Worm (Caenorhabditis elegans) whole organism, late embryonic: ENCODE data around the gene hex-2.

Experiments used
- C08G9.2 ChIP-seq: sonication (generic microtip); optimal IDR thresholded peaks from 2 replicates; lab custom pipeline; 2016; ENCODE audit warnings: mild to moderate bottlenecking, missing genetic modification characterization, moderate library complexity, missing compliant biosample characterization
- C38D4.7 ChIP-seq: fragments of 200-800 bp; sonication (Bioruptor generic); optimal IDR thresholded peaks from 2 replicates; lab custom pipeline; 2018; ENCODE audit warnings: mild to moderate bottlenecking, missing genetic modification characterization, moderate library complexity, missing compliant biosample characterization
- K02D7.2 ChIP-seq: sonication (generic microtip); optimal IDR thresholded peaks from 2 replicates; lab custom pipeline; 2017; ENCODE audit warnings: mild to moderate bottlenecking, missing genetic modification characterization, missing compliant biosample characterization
- K09A11.1 ChIP-seq: sonication (generic microtip); optimal IDR thresholded peaks from 2 replicates; lab custom pipeline; 2017; ENCODE audit warnings: antibody characterized with exemption, mild to moderate bottlenecking, missing genetic modification characterization, missing compliant biosample characterization; ENCODE audit not compliant: insufficient read depth
- Y22D7AL.16 ChIP-seq: sonication (generic microtip); optimal IDR thresholded peaks from 2 replicates; lab custom pipeline; 2016; ENCODE audit warnings: missing genetic modification characterization, missing compliant biosample characterization
- ama-1 ChIP-seq: fragments of 150-350 bp; optimal IDR thresholded peaks from 2 replicates; lab custom pipeline; 2014
- ceh-14 ChIP-seq: sonication (generic microtip); optimal IDR thresholded peaks from 2 replicates; lab custom pipeline; 2016; ENCODE audit warnings: missing genotype, missing genetic modification characterization, missing compliant biosample characterization
- ceh-18 ChIP-seq: sonication (generic microtip); optimal IDR thresholded peaks from 2 replicates; lab custom pipeline; 2016; ENCODE audit warnings: missing genetic modification characterization, missing compliant biosample characterization
- ceh-19 ChIP-seq: fragments of 200-800 bp; sonication (Bioruptor generic); optimal IDR thresholded peaks from 2 replicates; lab custom pipeline; 2018; ENCODE audit warnings: mild to moderate bottlenecking, missing genetic modification characterization, missing compliant biosample characterization
- ceh-22 ChIP-seq: sonication (generic microtip); optimal IDR thresholded peaks from 2 replicates; lab custom pipeline; 2017; ENCODE audit warnings: missing biosample characterization, missing genetic modification characterization
- ceh-31 ChIP-seq: sonication (generic microtip); optimal IDR thresholded peaks from 2 replicates; lab custom pipeline; 2016; ENCODE audit warnings: missing genetic modification characterization, missing compliant biosample characterization
- ceh-45 ChIP-seq: fragments of 200-800 bp; sonication (Bioruptor generic); IDR thresholded peaks from 2 replicates; pipeline ENCODE4 v1.3.6; 2022; ENCODE audit warnings: missing genetic modification reagents, missing genetic modification characterization, missing compliant biosample characterization
- ceh-48 ChIP-seq: sonication (generic microtip); optimal IDR thresholded peaks from 2 replicates; lab custom pipeline; 2016; ENCODE audit warnings: missing genetic modification characterization, inconsistent platforms, missing compliant biosample characterization
- che-1 ChIP-seq: sonication (generic microtip); optimal IDR thresholded peaks from 2 replicates; lab custom pipeline; 2016; ENCODE audit warnings: mild to moderate bottlenecking, missing genetic modification characterization, missing compliant biosample characterization
- dmd-4 ChIP-seq: sonication (generic microtip); optimal IDR thresholded peaks from 2 replicates; lab custom pipeline; 2016; ENCODE audit warnings: borderline replicate concordance, missing genetic modification characterization, missing compliant biosample characterization
- elt-2 ChIP-seq: sonication (generic microtip); optimal IDR thresholded peaks from 2 replicates; lab custom pipeline; 2016; ENCODE audit warnings: missing genetic modification reagents, missing genetic modification characterization, missing compliant biosample characterization
- eyg-1 ChIP-seq: sonication (generic microtip); optimal IDR thresholded peaks from 2 replicates; lab custom pipeline; 2016; ENCODE audit warnings: missing genotype, missing genetic modification characterization, missing compliant biosample characterization
- fkh-10 ChIP-seq: fragments of 150-350 bp; optimal IDR thresholded peaks from 2 replicates; lab custom pipeline; 2014; ENCODE audit warnings: missing biosample characterization, missing genetic modification reagents, missing genetic modification characterization
- fkh-6 ChIP-seq: sonication (generic microtip); optimal IDR thresholded peaks from 2 replicates; lab custom pipeline; 2016; ENCODE audit warnings: missing genetic modification characterization, missing compliant biosample characterization
- hlh-13 ChIP-seq: fragments of 200-800 bp; sonication (Bioruptor generic); optimal IDR thresholded peaks from 2 replicates; lab custom pipeline; 2018; ENCODE audit warnings: mild to moderate bottlenecking, missing genetic modification characterization, missing compliant biosample characterization
- hlh-15 ChIP-seq: sonication (generic microtip); optimal IDR thresholded peaks from 2 replicates; lab custom pipeline; 2016; ENCODE audit warnings: missing genetic modification characterization, missing compliant biosample characterization
- hlh-6 ChIP-seq: sonication (generic microtip); optimal IDR thresholded peaks from 2 replicates; lab custom pipeline; 2016; ENCODE audit warnings: missing genotype, missing genetic modification characterization, missing compliant biosample characterization
- hlh-8 ChIP-seq: sonication (generic microtip); optimal IDR thresholded peaks from 2 replicates; lab custom pipeline; 2016; ENCODE audit warnings: missing genotype, missing genetic modification characterization, missing compliant biosample characterization
- lin-11 ChIP-seq: fragments of 200-800 bp; sonication (Bioruptor generic); optimal IDR thresholded peaks from 2 replicates; lab custom pipeline; 2018; ENCODE audit warnings: mild to moderate bottlenecking, missing genetic modification characterization, missing compliant biosample characterization
- madf-2 ChIP-seq: sonication (generic microtip); optimal IDR thresholded peaks from 2 replicates; lab custom pipeline; 2017; ENCODE audit warnings: missing genetic modification characterization, missing compliant biosample characterization
- nfya-1 ChIP-seq: sonication (generic microtip); optimal IDR thresholded peaks from 2 replicates; lab custom pipeline; 2017; ENCODE audit warnings: missing genetic modification characterization, mild to moderate bottlenecking, missing compliant biosample characterization, antibody characterized with exemption, moderate library complexity
- nhr-232 ChIP-seq: sonication (generic microtip); optimal IDR thresholded peaks from 2 replicates; lab custom pipeline; 2016; ENCODE audit warnings: missing genetic modification characterization, missing compliant biosample characterization
- pax-1 ChIP-seq: fragments of 150-350 bp; optimal IDR thresholded peaks from 2 replicates; lab custom pipeline; 2014; ENCODE audit warnings: missing biosample characterization, missing genetic modification characterization
- pha-2 ChIP-seq: sonication (generic microtip); optimal IDR thresholded peaks from 2 replicates; lab custom pipeline; 2017; ENCODE audit warnings: mild to moderate bottlenecking, missing genetic modification characterization, missing compliant biosample characterization
- pha-4 ChIP-seq: fragments of 150-350 bp; optimal IDR thresholded peaks from 2 replicates; lab custom pipeline; 2018; ENCODE audit warnings: missing biosample characterization, missing genetic modification reagents, missing genetic modification characterization
- pros-1 ChIP-seq: fragments of 150-350 bp; optimal IDR thresholded peaks from 2 replicates; lab custom pipeline; 2014; ENCODE audit warnings: missing biosample characterization, missing genetic modification reagents, missing genetic modification characterization
- rnt-1 ChIP-seq: sonication (generic microtip); optimal IDR thresholded peaks from 2 replicates; lab custom pipeline; 2016; ENCODE audit warnings: missing genetic modification characterization, missing compliant biosample characterization
- sdc-2 ChIP-seq: sonication (generic microtip); optimal IDR thresholded peaks from 2 replicates; lab custom pipeline; 2016; ENCODE audit warnings: missing genotype, missing genetic modification characterization, missing compliant biosample characterization
- sox-2 ChIP-seq: fragments of 200-800 bp; sonication (Bioruptor generic); IDR thresholded peaks from 2 replicates; pipeline ENCODE4 v1.3.6; 2022; ENCODE audit warnings: missing genetic modification reagents, missing genetic modification characterization, missing compliant biosample characterization
- tbx-2 ChIP-seq: sonication (generic microtip); optimal IDR thresholded peaks from 2 replicates; lab custom pipeline; 2016; ENCODE audit warnings: missing genetic modification characterization, missing compliant biosample characterization
- unc-3 ChIP-seq, 2 experiments: fragments of 200-800 bp in 1 of 2; sonication (Bioruptor generic) in 1 of 2; sonication (generic microtip) in 1 of 2; conservative IDR thresholded peaks in 1 of 2; optimal IDR thresholded peaks in 1 of 2; 2 replicates each; pipeline versions ENCODE4 v1.3.6 to Lab custom; 2016 to 2022; ENCODE audit warnings: missing compliant biosample characterization in 2 of 2, missing genetic modification characterization in 2 of 2, missing genetic modification reagents in 1 of 2
- unc-42 ChIP-seq: sonication (generic microtip); optimal IDR thresholded peaks from 2 replicates; lab custom pipeline; 2016; ENCODE audit warnings: missing genotype, missing genetic modification characterization, missing compliant biosample characterization
- unc-86 ChIP-seq: sonication (generic microtip); optimal IDR thresholded peaks from 2 replicates; lab custom pipeline; 2016; ENCODE audit warnings: missing genetic modification characterization, missing compliant biosample characterization
- zip-5 ChIP-seq: sonication (generic microtip); optimal IDR thresholded peaks from 2 replicates; lab custom pipeline; 2016; ENCODE audit warnings: missing genetic modification characterization, missing compliant biosample characterization

The hex-2 gene

ce11 chrV:5687115-5687979, 33.1 kb downstream of the hex-2 start, which contains the start of gene F25B4.7:
TSS of gene F25B4.7 (minus strand) at chrV:5687226.
- TF ChIP-seq unc-3 (GFP tag; conservative IDR thresholded peaks at IDR 0.05; lab: Robert Waterston, UW): no peak
- TF ChIP-seq unc-3 (tag; optimal IDR thresholded peaks at IDR 0.05; lab: Kevin White, UChicago): no peak
- peak; percentile 11 for TF ChIP-seq unc-42 (tag; lab: Kevin White, UChicago)

DNA sequence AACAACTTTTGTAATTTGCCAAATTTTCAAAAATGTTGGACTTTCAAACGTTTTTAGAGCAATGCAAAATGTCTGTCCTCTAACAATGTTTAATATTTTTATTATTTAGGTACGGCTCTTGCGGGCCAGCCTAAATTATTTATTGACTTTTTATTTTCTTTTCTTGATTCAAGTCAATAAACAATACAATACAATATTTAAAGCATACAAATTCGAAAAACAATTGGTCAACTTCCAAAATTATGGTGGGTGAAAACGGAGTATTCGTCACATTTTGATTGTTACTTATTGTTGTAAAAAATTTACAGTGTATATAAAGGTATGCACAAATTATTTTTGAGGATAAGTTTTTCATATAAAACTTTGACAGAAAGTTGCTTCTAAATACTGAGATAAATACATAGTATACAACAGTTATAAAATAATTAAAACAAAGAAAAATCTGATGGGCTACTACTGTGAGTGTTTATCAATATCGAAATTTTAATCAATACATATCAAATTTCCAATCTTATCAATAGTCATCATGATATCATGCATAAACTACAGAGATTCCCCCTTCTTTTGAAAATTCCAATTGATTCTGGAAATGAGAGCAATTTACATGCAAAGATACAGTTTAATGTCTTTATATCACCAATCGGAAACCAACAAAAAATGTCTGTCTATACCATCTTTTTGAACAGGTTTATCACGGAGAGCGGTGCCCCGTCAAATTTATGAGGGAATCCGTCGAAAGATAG, 37.6 kb downstream of the hex-2 start, which contains the start of gene F25B4.8:
F25B4.8 (minus strand) TSS at position 51 of the 743 bp plus-strand sequence.
- TF ChIP-seq ceh-14 (tag; lab: Kevin White, UChicago) (no peak), nfya-1 (no peak), hlh-8 (tag; lab: Kevin White, UChicago) (no peak), sox-2 (GFP tag; lab: Robert Waterston, UW) (no peak), ceh-18 (no peak), pha-2 (tag; lab: Kevin White, UChicago) (no peak), pax-1 (tag; lab: Kevin White, UChicago) (no peak), che-1 (no peak), madf-2 (tag; lab: Kevin White, UChicago) (no peak), elt-2 (tag; lab: Kevin White, UChicago) (no peak)

DNA sequence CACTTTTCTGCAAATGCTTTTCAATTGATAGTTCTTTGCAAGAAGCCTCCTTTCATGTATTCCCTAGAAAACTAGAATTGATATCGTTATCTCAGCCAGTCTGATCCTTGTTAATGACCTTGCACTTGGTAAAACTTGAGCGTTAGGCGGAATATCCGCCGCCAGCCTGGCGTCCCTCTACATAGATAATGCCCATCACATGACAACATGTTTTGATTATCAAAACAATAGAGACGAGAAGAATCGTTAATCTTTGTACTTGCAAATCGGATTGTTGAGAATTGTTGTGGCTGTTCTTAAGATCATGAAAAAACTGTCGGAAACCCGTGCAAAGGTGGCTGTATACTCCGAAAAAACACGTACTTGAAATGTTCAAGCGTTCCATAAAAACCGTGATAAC, 39.3 kb downstream of the hex-2 start:
- no peak for TF ChIP-seq hlh-8 (tag; lab: Kevin White, UChicago)
- TF ChIP-seq rnt-1: no peak
- no peak for TF ChIP-seq sox-2 (GFP tag; lab: Robert Waterston, UW)
- no peak for TF ChIP-seq dmd-4 (tag; lab: Kevin White, UChicago)

- TF ChIP-seq pha-4 (no peak), lin-11 (tag; lab: Kevin White, UChicago) (no peak), zip-5 (tag; lab: Kevin White, UChicago) (no peak), unc-42 (tag; lab: Kevin White, UChicago) (no peak), Y22D7AL.16 (no peak), ceh-22 (no peak), C38D4.7 (no peak)
Measured at ce11 chrV:5695635-5696034, 41.4 kb downstream of the hex-2 start.

- TF ChIP-seq ceh-48 (tag; lab: Kevin White, UChicago) (no peak), pax-1 (tag; lab: Kevin White, UChicago) (no peak), pha-4 (no peak), zip-5 (tag; lab: Kevin White, UChicago) (no peak), ceh-31 (tag; lab: Kevin White, UChicago) (no peak), fkh-10 (GFP tag; lab: Kevin White, UChicago) (no peak), K02D7.2 (no peak), fkh-6 (tag; lab: Kevin White, UChicago) (no peak)
- TF ChIP-seq, all 69 proteins: peak for 0
Measured at ce11 chrV:5696177-5696576, 41.9 kb downstream of the hex-2 start.

ce11 chrV:5697581-5697980, 43.3 kb downstream of the hex-2 start:
- TF ChIP-seq sdc-2 (tag; lab: Kevin White, UChicago) (no peak), pros-1 (tag; lab: Kevin White, UChicago) (no peak), rnt-1 (no peak), hlh-15 (no peak), ceh-18 (no peak), ama-1 (lab: Kevin White, UChicago) (no peak), unc-86 (no peak), tbx-2 (no peak), eyg-1 (no peak), C08G9.2 (no peak), unc-3 (GFP tag; conservative IDR thresholded peaks at IDR 0.05; lab: Robert Waterston, UW) (no peak), unc-3 (tag; optimal IDR thresholded peaks at IDR 0.05; lab: Kevin White, UChicago) (no peak), fkh-6 (tag; lab: Kevin White, UChicago) (no peak), ceh-19 (GFP tag; lab: Kevin White, UChicago) (no peak), nhr-232 (tag; lab: Kevin White, UChicago) (no peak), K09A11.1 (tag; lab: Kevin White, UChicago) (no peak), hlh-13 (GFP tag; lab: Kevin White, UChicago) (no peak), C38D4.7 (no peak), ceh-45 (GFP tag; lab: Robert Waterston, UW) (no peak), hlh-8 (tag; lab: Kevin White, UChicago) (no peak), hlh-6 (no peak)
